Fruit fly (Drosophila melanogaster) Kc167 (cell line): Measurements from ENCODE around the gene CG13855.

ENCODE experiments used
- Myc ChIP-seq: fragments of >200 bp; optimal IDR thresholded peaks from 2 replicates; lab custom pipeline; 2017; ENCODE audit warnings: missing external identifiers
- Sin3A ChIP-seq: fragments of >200 bp; optimal IDR thresholded peaks from 2 replicates; lab custom pipeline; 2018; ENCODE audit warnings: missing external identifiers
- h ChIP-seq: fragments of >200 bp; optimal IDR thresholded peaks from 3 replicates; lab custom pipeline; 2018; ENCODE audit warnings: missing external identifiers
- insv ChIP-seq: fragments of >200 bp; optimal IDR thresholded peaks from 3 replicates; lab custom pipeline; 2018; ENCODE audit warnings: missing external identifiers
- psq ChIP-seq: fragments of >200 bp; optimal IDR thresholded peaks from 2 replicates; lab custom pipeline; 2017; ENCODE audit warnings: missing external identifiers
- ttk ChIP-seq: sonication (Bioruptor generic); optimal IDR thresholded peaks from 2 replicates; lab custom pipeline; 2017; ENCODE audit warnings: missing external identifiers

Gene CG13855

dm6 chr3R:22405639-22406038 lies at the start of gene CG13855:
TSS of gene CG13855 (plus strand) at chr3R:22405939.
- TF ChIP-seq ttk (no peak), psq (lab: Kevin White, UChicago) (no peak), insv (lab: Kevin White, UChicago) (no peak), Sin3A (no peak), h (lab: Kevin White, UChicago) (no peak), Myc (lab: Kevin White, UChicago) (no peak)

- TF ChIP-seq psq (lab: Kevin White, UChicago) (no peak), Myc (lab: Kevin White, UChicago) (no peak), ttk (no peak), h (lab: Kevin White, UChicago) (no peak), Sin3A (no peak), insv (lab: Kevin White, UChicago) (no peak)
Observed at dm6 chr3R:22356464-22357410, 49.0 kb upstream of the CG13855 start, which contains the start of gene Sar1. TSS of gene Sar1 (plus strand) at chr3R:22356685.

dm6 chr3R:22357942-22358341 lies 47.8 kb upstream of the CG13855 start:
- TF ChIP-seq Myc (lab: Kevin White, UChicago): no peak

dm6 chr3R:22358810-22359209 lies 46.9 kb upstream of the CG13855 start:
- TF ChIP-seq Myc (lab: Kevin White, UChicago) (no peak), Sin3A (no peak), ttk (no peak), insv (lab: Kevin White, UChicago) (no peak), psq (lab: Kevin White, UChicago) (no peak), h (lab: Kevin White, UChicago) (no peak)

dm6 chr3R:22362218-22362907 lies 43.4 kb upstream of the CG13855 start, which contains the start of the genes JMJD6, CG7071 and Muted:
TSS of gene JMJD6 (minus strand) at chr3R:22362371.
TSS of gene CG7071 (plus strand) at chr3R:22362620.
TSS of gene Muted (plus strand) at chr3R:22362620.
- TF ChIP-seq psq (lab: Kevin White, UChicago): no peak
- TF ChIP-seq ttk: no peak
- no peak for TF ChIP-seq Sin3A
- no peak for TF ChIP-seq insv (lab: Kevin White, UChicago)
- no peak for TF ChIP-seq h (lab: Kevin White, UChicago)
- TF ChIP-seq Myc (lab: Kevin White, UChicago): no peak

- TF ChIP-seq ttk: no peak
- TF ChIP-seq Myc (lab: Kevin White, UChicago): no peak
- TF ChIP-seq h (lab: Kevin White, UChicago): no peak
- no peak for TF ChIP-seq psq (lab: Kevin White, UChicago)
- no peak for TF ChIP-seq insv (lab: Kevin White, UChicago)
- no peak for TF ChIP-seq Sin3A
Observed at dm6 chr3R:22365660-22366195, 40.0 kb upstream of the CG13855 start, which contains the start of gene CG5382. TSS of gene CG5382 (minus strand) at chr3R:22365983.

- TF ChIP-seq insv (lab: Kevin White, UChicago) (no peak), psq (lab: Kevin White, UChicago) (no peak), h (lab: Kevin White, UChicago) (no peak), Sin3A (no peak), Myc (lab: Kevin White, UChicago) (no peak), ttk (no peak)
Observed at dm6 chr3R:22367126-22368076, 38.3 kb upstream of the CG13855 start, which contains the start of the genes Polr3F and PyK. TSS of gene Polr3F (minus strand) at chr3R:22367373. TSS of gene PyK (plus strand) at chr3R:22367536.

dm6 chr3R:22368077-22368776 lies 37.5 kb upstream of the CG13855 start:
- TF ChIP-seq Sin3A: no peak
- no peak for TF ChIP-seq h (lab: Kevin White, UChicago)
- no peak for TF ChIP-seq Myc (lab: Kevin White, UChicago)
- no peak for TF ChIP-seq insv (lab: Kevin White, UChicago)
- TF ChIP-seq psq (lab: Kevin White, UChicago): no peak
- no peak for TF ChIP-seq ttk

dm6 chr3R:22368777-22369214 lies 36.9 kb upstream of the CG13855 start:
- TF ChIP-seq Myc (lab: Kevin White, UChicago) (no peak), h (lab: Kevin White, UChicago) (no peak), psq (lab: Kevin White, UChicago) (no peak), ttk (no peak), insv (lab: Kevin White, UChicago) (no peak), Sin3A (no peak)

dm6 chr3R:22372535-22372934 lies 33.2 kb upstream of the CG13855 start, which contains the start of gene CG7069:
TSS of gene CG7069 (plus strand) at chr3R:22372835.
- TF ChIP-seq Myc (lab: Kevin White, UChicago) (no peak), Sin3A (no peak), ttk (no peak), h (lab: Kevin White, UChicago) (no peak), psq (lab: Kevin White, UChicago) (no peak), insv (lab: Kevin White, UChicago) (no peak)
